Fruit fly (Drosophila melanogaster) whole organism, wandering third instar larva: ENCODE results near the gene CRMP.

ENCODE experiments used
- CG32264 ChIP-seq: fragments of 200-800 bp; sonication (Bioruptor generic); optimal IDR thresholded peaks from 2 replicates; lab custom pipeline; 2016; ENCODE audit warnings: missing biosample characterization, missing genetic modification characterization
- Hnf4 ChIP-seq: fragments of 200-800 bp; sonication (Bioruptor generic); optimal IDR thresholded peaks from 2 replicates; lab custom pipeline; 2016; ENCODE audit warnings: missing biosample characterization, mild to moderate bottlenecking, missing genetic modification characterization
- Hr78 ChIP-seq: fragments of >200 bp; optimal IDR thresholded peaks from 2 replicates; lab custom pipeline; 2017; ENCODE audit warnings: missing biosample characterization, missing genetic modification characterization
- Vsx2 ChIP-seq: fragments of 200-300, 225-300 bp; sonication (Bioruptor generic); optimal IDR thresholded peaks from 2 replicates; lab custom pipeline; 2018; ENCODE audit warnings: missing biosample characterization, missing genetic modification characterization; ENCODE audit not compliant: partially characterized antibody
- br ChIP-seq: fragments of 200-800 bp; sonication (Bioruptor generic); optimal IDR thresholded peaks from 2 replicates; lab custom pipeline; 2016; ENCODE audit warnings: missing biosample characterization, missing genetic modification characterization
- brk ChIP-seq: fragments of 200-800 bp; sonication (Bioruptor generic); optimal IDR thresholded peaks from 2 replicates; lab custom pipeline; 2016; ENCODE audit warnings: missing biosample characterization, mild to moderate bottlenecking, missing genetic modification characterization
- dsf ChIP-seq: sonication (Bioruptor generic); optimal IDR thresholded peaks from 2 replicates; lab custom pipeline; 2016; ENCODE audit warnings: missing biosample characterization, missing genetic modification characterization, borderline replicate concordance
- psq ChIP-seq: fragments of 200-800 bp; sonication (Bioruptor generic); optimal IDR thresholded peaks from 3 replicates; lab custom pipeline; 2017; ENCODE audit warnings: missing biosample characterization, mild to moderate bottlenecking, missing genetic modification characterization, moderate library complexity
- sv ChIP-seq: fragments of 200-800 bp; sonication (Bioruptor generic); optimal IDR thresholded peaks from 3 replicates; lab custom pipeline; 2016; ENCODE audit warnings: missing biosample characterization, missing genetic modification characterization
- tai ChIP-seq: sonication (Bioruptor generic); optimal IDR thresholded peaks from 2 replicates; lab custom pipeline; 2016; ENCODE audit warnings: missing biosample characterization, missing genetic modification characterization
- usp ChIP-seq: fragments of >200 bp; optimal IDR thresholded peaks from 2 replicates; lab custom pipeline; 2017; ENCODE audit warnings: missing biosample characterization, missing genetic modification characterization

DNA sequence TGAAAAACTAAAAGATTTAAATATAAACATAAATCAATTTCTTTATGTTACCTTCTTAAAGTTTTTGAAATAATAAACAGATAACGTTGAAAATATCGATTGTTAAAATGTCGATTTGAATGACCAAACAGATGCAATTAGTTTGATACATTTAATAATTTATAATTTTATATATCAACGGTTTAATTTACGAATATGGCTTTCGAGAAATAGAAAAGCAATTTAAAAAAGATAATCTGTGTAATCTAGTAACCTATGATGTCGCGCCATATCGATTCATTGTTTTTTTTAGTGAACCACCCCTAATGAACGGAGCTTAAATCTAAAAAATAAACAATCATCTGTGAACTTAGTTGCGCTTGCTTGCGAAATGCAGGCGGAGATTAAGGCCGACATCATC, 17.7 kb downstream of the CRMP start, which contains the start of gene PolZ2:
- no peak for TF ChIP-seq dsf
- no peak for TF ChIP-seq sv
- TF ChIP-seq psq (GFP tag; lab: Kevin White, UChicago), result no peak
- TF ChIP-seq brk (GFP tag; lab: Kevin White, UChicago), result no peak
- no peak for TF ChIP-seq br (GFP tag; lab: Kevin White, UChicago)
- TF ChIP-seq CG32264, result no peak
- TF ChIP-seq usp, result no peak
- no peak for TF ChIP-seq Hnf4 (GFP tag; lab: Kevin White, UChicago)
- no peak for TF ChIP-seq Vsx2 (GFP tag; lab: Kevin White, UChicago)
- no peak for TF ChIP-seq tai (GFP tag; lab: Kevin White, UChicago)
- TF ChIP-seq Hr78 (GFP tag; lab: Kevin White, UChicago), result no peak
